Worm (Caenorhabditis elegans) whole organism, L4 larva: Measurements from ENCODE around the gene T19C3.3.

Experiments
- F26F4.8 ChIP-seq: fragments of 200-800 bp; sonication (Bioruptor generic); conservative IDR thresholded peaks from 2 replicates; pipeline ENCODE4 v1.3.6; 2022; ENCODE audit warnings: missing genetic modification characterization, missing compliant biosample characterization
- F37D6.2 ChIP-seq: sonication (generic microtip); optimal IDR thresholded peaks from 2 replicates; lab custom pipeline; 2016; ENCODE audit warnings: mild to moderate bottlenecking, missing genetic modification characterization, missing compliant biosample characterization
- F49E8.2 ChIP-seq: sonication (generic microtip); optimal IDR thresholded peaks from 2 replicates; lab custom pipeline; 2016; ENCODE audit warnings: missing compliant biosample characterization, mild to moderate bottlenecking, missing genetic modification characterization, borderline replicate concordance
- R02D3.7 ChIP-seq: fragments of 150-350 bp; sonication (generic microtip); optimal IDR thresholded peaks from 3 replicates; lab custom pipeline; 2014; ENCODE audit warnings: missing biosample characterization, missing genetic modification characterization
- arid-1 ChIP-seq: fragments of 200-800 bp; sonication (Bioruptor generic); conservative IDR thresholded peaks from 2 replicates; pipeline ENCODE4 v1.3.6; 2022; ENCODE audit warnings: missing genetic modification reagents, missing genetic modification characterization, missing compliant biosample characterization
- attf-4 ChIP-seq: sonication (generic microtip); optimal IDR thresholded peaks from 3 replicates; lab custom pipeline; 2017; ENCODE audit warnings: missing biosample characterization, missing genetic modification characterization
- ceh-28 ChIP-seq: fragments of 150-350 bp; optimal IDR thresholded peaks from 2 replicates; lab custom pipeline; 2014; ENCODE audit warnings: missing biosample characterization, missing genetic modification reagents, missing genetic modification characterization
- ceh-32 ChIP-seq: sonication (generic microtip); optimal IDR thresholded peaks from 2 replicates; lab custom pipeline; 2016; ENCODE audit warnings: mild to moderate bottlenecking, missing genetic modification characterization, missing compliant biosample characterization; ENCODE audit not compliant: poor library complexity
- daf-16 ChIP-seq, 3 experiments: sonication (generic microtip); optimal IDR thresholded peaks; 2 replicates each; lab custom pipeline; 2016 to 2017; ENCODE audit warnings: missing genetic modification characterization in 3 of 3, missing genetic modification reagents in 3 of 3, mild to moderate bottlenecking in 2 of 3, missing compliant biosample characterization in 2 of 3, missing biosample characterization in 1 of 3, moderate library complexity in 1 of 3
- daf-19 ChIP-seq: fragments of 200-800 bp; sonication (Bioruptor generic); conservative IDR thresholded peaks from 2 replicates; pipeline ENCODE4 v1.3.6; 2022; ENCODE audit warnings: missing genetic modification characterization, missing compliant biosample characterization
- dmd-9 ChIP-seq: fragments of 200-800 bp; sonication (Bioruptor generic); IDR thresholded peaks from 2 replicates; pipeline ENCODE4 v1.3.6; 2022; ENCODE audit warnings: missing genetic modification reagents, missing genetic modification characterization, missing compliant biosample characterization
- dve-1 ChIP-seq: sonication (generic microtip); optimal IDR thresholded peaks from 2 replicates; lab custom pipeline; 2017; ENCODE audit warnings: antibody characterized with exemption, mild to moderate bottlenecking, missing genetic modification characterization, missing compliant biosample characterization; ENCODE audit not compliant: insufficient read depth
- egl-27 ChIP-seq: sonication (generic microtip); optimal IDR thresholded peaks from 3 replicates; lab custom pipeline; 2017; ENCODE audit warnings: missing biosample characterization, missing genetic modification reagents, missing genetic modification characterization
- egl-43 ChIP-seq: fragments of 200-800 bp; sonication (Bioruptor generic); IDR thresholded peaks from 2 replicates; pipeline ENCODE4 v1.3.6; 2022; ENCODE audit warnings: missing genetic modification reagents, missing genetic modification characterization, missing compliant biosample characterization
- fkh-10 ChIP-seq: fragments of 150-350 bp; optimal IDR thresholded peaks from 2 replicates; lab custom pipeline; 2014; ENCODE audit warnings: missing biosample characterization, missing genetic modification reagents, missing genetic modification characterization
- fos-1 ChIP-seq: fragments of 150-350 bp; optimal IDR thresholded peaks from 2 replicates; lab custom pipeline; 2014; ENCODE audit warnings: missing biosample characterization, missing genetic modification characterization
- gei-8 ChIP-seq: fragments of 200-800 bp; sonication (Bioruptor generic); optimal IDR thresholded peaks from 2 replicates; lab custom pipeline; 2018; ENCODE audit warnings: mild to moderate bottlenecking, missing genetic modification characterization, missing compliant biosample characterization
- jun-1 ChIP-seq: fragments of 150-350 bp; optimal IDR thresholded peaks from 2 replicates; lab custom pipeline; 2014; ENCODE audit warnings: missing biosample characterization, missing genetic modification reagents, missing genetic modification characterization
- lin-1 ChIP-seq: fragments of 200-800 bp; sonication (Bioruptor generic); IDR thresholded peaks from 2 replicates; pipeline ENCODE4 v1.3.6; 2022; ENCODE audit warnings: missing genetic modification reagents, missing genetic modification characterization, missing compliant biosample characterization
- lin-29 ChIP-seq: fragments of 200-800 bp; sonication (Bioruptor generic); IDR thresholded peaks from 2 replicates; pipeline ENCODE4 v1.3.6; 2022; ENCODE audit warnings: missing genetic modification reagents, missing genetic modification characterization, missing compliant biosample characterization
- madf-5 ChIP-seq, 2 experiments: fragments of 200-800 bp; sonication (Bioruptor generic); IDR thresholded peaks; 2 replicates each; pipeline ENCODE4 v1.3.6; 2022; ENCODE audit warnings: missing compliant biosample characterization in 2 of 2, missing genetic modification characterization in 2 of 2
- mes-2 ChIP-seq: sonication (generic microtip); optimal IDR thresholded peaks from 2 replicates; lab custom pipeline; 2016; ENCODE audit warnings: missing genotype, mild to moderate bottlenecking, missing genetic modification characterization, missing compliant biosample characterization; ENCODE audit not compliant: poor library complexity, severe bottlenecking
- nhr-25 ChIP-seq: sonication (generic microtip); optimal IDR thresholded peaks from 2 replicates; lab custom pipeline; 2017; ENCODE audit warnings: missing genetic modification characterization, mild to moderate bottlenecking, missing compliant biosample characterization, antibody characterized with exemption, moderate library complexity, borderline replicate concordance; ENCODE audit not compliant: insufficient read depth
- nhr-41 ChIP-seq: fragments of 200-800 bp; sonication (Bioruptor generic); IDR thresholded peaks from 2 replicates; pipeline ENCODE4 v1.3.6; 2022; ENCODE audit warnings: missing genetic modification reagents, missing genetic modification characterization, missing compliant biosample characterization
- set-16 ChIP-seq: fragments of 200-800 bp; sonication (Bioruptor generic); IDR thresholded peaks from 2 replicates; pipeline ENCODE4 v1.3.6; 2022; ENCODE audit warnings: missing genetic modification reagents, missing genetic modification characterization, missing compliant biosample characterization
- unc-130 ChIP-seq: sonication (generic microtip); optimal IDR thresholded peaks from 2 replicates; lab custom pipeline; 2016; ENCODE audit warnings: missing genetic modification reagents, missing genetic modification characterization, missing compliant biosample characterization
- zfp-2 ChIP-seq: sonication (generic microtip); optimal IDR thresholded peaks from 2 replicates; lab custom pipeline; 2016; ENCODE audit warnings: mild to moderate bottlenecking, missing genetic modification characterization, missing compliant biosample characterization

T19C3.3 gene

DNA sequence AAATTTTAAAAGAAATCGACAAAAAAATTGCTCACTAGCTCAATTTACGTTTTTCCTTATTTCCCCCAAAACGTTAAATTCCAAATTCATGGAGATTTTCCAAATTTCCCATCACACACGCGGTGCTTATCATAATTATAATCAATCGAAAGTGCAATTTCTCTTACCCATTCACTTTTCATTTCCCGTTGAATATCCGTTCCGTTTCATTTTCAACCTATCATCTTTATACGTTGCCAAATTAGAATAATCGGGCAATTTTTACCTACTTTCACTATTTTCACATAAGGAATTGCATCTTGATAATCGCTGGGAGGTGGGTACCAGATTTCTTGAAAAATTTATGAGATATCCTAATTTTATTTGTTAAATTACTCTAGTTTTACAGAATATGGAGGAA is 45.5 kb downstream of the T19C3.3 start:
- TF ChIP-seq mes-2 (tag; lab: Kevin White, UChicago), result no peak
- TF ChIP-seq arid-1 (GFP tag; lab: Robert Waterston, UW), result no peak
- TF ChIP-seq egl-27, result no peak
- no peak for TF ChIP-seq nhr-41 (GFP tag; lab: Robert Waterston, UW)
- no peak for TF ChIP-seq fkh-10 (GFP tag; lab: Kevin White, UChicago)
- TF ChIP-seq daf-16 (GFP tag; optimal IDR thresholded peaks at IDR 0.05; lab: Kevin White, UChicago), result no peak
- no peak for TF ChIP-seq daf-16 (tag; optimal IDR thresholded peaks at IDR 0.05; lab: Kevin White, UChicago)
- no peak for TF ChIP-seq madf-5 (GFP tag; IDR thresholded peaks at IDR 0.05; lab: Robert Waterston, UW)
- no peak for TF ChIP-seq F49E8.2 (tag; lab: Kevin White, UChicago)
- no peak for TF ChIP-seq zfp-2 (tag; lab: Kevin White, UChicago)
- no peak for TF ChIP-seq F26F4.8 (GFP tag; lab: Robert Waterston, UW)
- no peak for TF ChIP-seq ceh-28 (tag; lab: Kevin White, UChicago)
- no peak for TF ChIP-seq F37D6.2 (tag; lab: Kevin White, UChicago)
- TF ChIP-seq R02D3.7 (tag; lab: Kevin White, UChicago), result no peak
- no peak for TF ChIP-seq attf-4 (tag; lab: Kevin White, UChicago)
- TF ChIP-seq dmd-9 (GFP tag; lab: Robert Waterston, UW), result no peak
- no peak for TF ChIP-seq ceh-32 (tag; lab: Kevin White, UChicago)
- no peak for TF ChIP-seq unc-130
- TF ChIP-seq set-16, result no peak
- TF ChIP-seq fos-1, result no peak
- TF ChIP-seq, all 104 proteins: peak for 0

ce11 chrIII:564786-565185 is 49.6 kb downstream of the T19C3.3 start:
- TF ChIP-seq egl-43, result no peak
- TF ChIP-seq lin-1 (GFP tag; lab: Robert Waterston, UW), result no peak
- no peak for TF ChIP-seq jun-1 (tag; lab: Kevin White, UChicago)
- TF ChIP-seq daf-19 (GFP tag; lab: Robert Waterston, UW), result no peak
- no peak for TF ChIP-seq lin-29 (GFP tag; lab: Robert Waterston, UW)
- no peak for TF ChIP-seq ceh-28 (tag; lab: Kevin White, UChicago)
- TF ChIP-seq nhr-25 (tag; lab: Kevin White, UChicago), result peak; percentile 25
- TF ChIP-seq, all 104 proteins: peak for 1

DNA sequence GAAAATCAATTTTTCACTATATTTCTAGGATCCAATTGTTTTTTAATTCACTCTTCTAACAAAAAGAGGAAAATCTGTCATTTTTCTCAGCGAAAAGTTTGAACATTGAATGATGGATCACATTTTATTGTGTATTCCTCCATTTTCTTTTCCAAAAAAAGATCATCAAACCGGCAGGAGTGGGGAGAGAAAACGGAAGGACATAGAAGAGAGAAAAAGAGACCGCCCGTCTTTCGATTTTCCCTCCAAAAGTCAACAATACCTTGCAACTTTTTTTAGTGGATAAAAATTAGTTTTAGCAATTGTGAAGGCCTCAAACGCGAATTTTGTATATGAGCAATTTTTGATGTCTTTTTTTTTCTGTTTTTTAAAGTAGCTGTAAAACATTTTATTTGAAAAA is 50.6 kb downstream of the T19C3.3 start:
- TF ChIP-seq gei-8 (no peak), dve-1 (tag; lab: Kevin White, UChicago) (peak; percentile 34)
